Fruit fly (Drosophila melanogaster): Measurements from ENCODE around the gene CG11694.

Gene CG11694

DNA sequence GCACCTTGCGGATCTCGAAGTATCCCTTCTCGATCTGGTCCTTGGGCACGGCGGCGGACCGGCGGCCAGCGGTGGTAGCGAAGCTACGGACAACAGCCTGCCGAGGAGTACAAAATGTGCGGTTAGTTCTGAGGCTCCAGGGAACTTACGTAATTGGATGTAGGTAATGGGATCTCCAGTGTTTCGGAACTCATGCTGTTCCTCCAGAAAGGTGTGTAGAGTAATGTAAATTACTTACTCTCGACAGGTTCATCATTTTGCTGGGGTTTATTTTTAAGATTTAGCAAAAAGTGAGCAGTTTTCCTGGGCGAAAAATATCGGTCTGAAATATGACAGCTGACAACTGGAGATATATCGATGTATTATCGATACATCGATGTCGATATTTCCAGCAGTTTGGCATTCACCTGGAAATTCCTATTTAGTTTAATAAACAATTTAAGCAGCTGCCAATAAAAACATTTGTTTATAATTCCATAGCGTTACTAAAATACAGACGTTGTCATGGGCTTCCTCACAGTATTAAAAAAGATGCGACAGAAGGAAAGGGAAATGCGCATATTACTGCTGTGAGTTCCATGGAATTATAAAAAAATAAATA, 28.8 kb upstream of the CG11694 start, which contains the start of the genes COX7A and Arl2 (continued):
- TF ChIP-seq CG6854 (GFP tag; optimal IDR thresholded peaks at IDR 0.05) (no peak), Dip3 (GFP tag; optimal IDR thresholded peaks at IDR 0.05) (no peak), CG9932 (GFP tag; IDR thresholded peaks at IDR 0.05) (no peak), CG16863 (GFP tag; optimal IDR thresholded peaks at IDR 0.05) (no peak), cato (GFP tag; optimal IDR thresholded peaks at IDR 0.05; ENCODE audit: borderline replicate concordance) (no peak), vnd (GFP tag; IDR thresholded peaks at IDR 0.05; ENCODE audit: partially characterized antibody) (peak; percentile 92), Chrac-16 (GFP tag; optimal IDR thresholded peaks at IDR 0.05) (no peak), nmo (GFP tag; optimal IDR thresholded peaks at IDR 0.05) (peak; percentile 27), CG11696 (GFP tag; IDR thresholded peaks at IDR 0.05) (no peak), E2f1 (GFP tag; IDR thresholded peaks at IDR 0.05) (0 out of 2 replicates have a peak, but pooled peaks have one; percentile 17), YL-1 (GFP tag; optimal IDR thresholded peaks at IDR 0.05) (peak; percentile 96), exex (tag; optimal IDR thresholded peaks at IDR 0.05) (no peak), CG10267 (tag; optimal IDR thresholded peaks at IDR 0.05) (peak; percentile 22), CG9797 (GFP tag; optimal IDR thresholded peaks at IDR 0.05) (no peak), CG2116 (GFP tag; optimal IDR thresholded peaks at IDR 0.05) (peak; percentile 65), amos (GFP tag; IDR thresholded peaks at IDR 0.05; ENCODE audit: partially characterized antibody) (peak; percentile 96), ci (GFP tag; IDR thresholded peaks at IDR 0.05) (no peak), D (optimal IDR thresholded peaks at IDR 0.05) (no peak), D (GFP tag; optimal IDR thresholded peaks at IDR 0.05) (no peak), ftz-f1 (GFP tag; optimal IDR thresholded peaks at IDR 0.05) (no peak), CG12104 (GFP tag; optimal IDR thresholded peaks at IDR 0.05) (no peak), Dad (GFP tag; optimal IDR thresholded peaks at IDR 0.05) (no peak), CG14710 (tag; optimal IDR thresholded peaks at IDR 0.05) (peak; percentile 44), CHES-1-like (GFP tag; optimal IDR thresholded peaks at IDR 0.05) (no peak), HLHmδ (GFP tag; optimal IDR thresholded peaks at IDR 0.05) (no peak), sob (GFP tag; IDR thresholded peaks at IDR 0.05) (no peak), hkb (optimal IDR thresholded peaks at IDR 0.05) (no peak), hkb (GFP tag; IDR thresholded peaks at IDR 0.05) (no peak), CG6654 (GFP tag; optimal IDR thresholded peaks at IDR 0.05) (no peak), scrt (GFP tag; optimal IDR thresholded peaks at IDR 0.05) (no peak), CG34422 (GFP tag; IDR thresholded peaks at IDR 0.05) (no peak), btn (GFP tag; optimal IDR thresholded peaks at IDR 0.05) (no peak), CG42726 (GFP tag; IDR thresholded peaks at IDR 0.05; ENCODE audit: partially characterized antibody) (peak; percentile 87; the same call in 1 of the 2 replicates), CG18262 (tag; optimal IDR thresholded peaks at IDR 0.05) (no peak), fd102C (GFP tag; optimal IDR thresholded peaks at IDR 0.05) (no peak), wor (GFP tag; IDR thresholded peaks at IDR 0.05) (no peak), salm (tag; optimal IDR thresholded peaks at IDR 0.05) (no peak), CG4854 (GFP tag; optimal IDR thresholded peaks at IDR 0.05) (no peak), Myb (GFP tag; optimal IDR thresholded peaks at IDR 0.05) (peak; percentile 1), crp (GFP tag; optimal IDR thresholded peaks at IDR 0.05) (peak; percentile 34 to 83), Lpt (GFP tag; optimal IDR thresholded peaks at IDR 0.05) (no peak), Bgb (GFP tag; IDR thresholded peaks at IDR 0.05; ENCODE audit: partially characterized antibody) (peak; percentile 96), Gsc (GFP tag; IDR thresholded peaks at IDR 0.05) (no peak), B-H2 (GFP tag; optimal IDR thresholded peaks at IDR 0.05) (no peak), ewg (GFP tag; optimal IDR thresholded peaks at IDR 0.05) (no peak), Hey (tag; optimal IDR thresholded peaks at IDR 0.05) (no peak), h (optimal IDR thresholded peaks at IDR 0.05) (no peak), CG31388 (GFP tag; optimal IDR thresholded peaks at IDR 0.05) (no peak), CG9727 (GFP tag; optimal IDR thresholded peaks at IDR 0.05) (no peak), phol (tag; optimal IDR thresholded peaks at IDR 0.05) (peak; percentile 27), Sin3A (optimal IDR thresholded peaks at IDR 0.05) (peak; percentile 30), eyg (GFP tag; optimal IDR thresholded peaks at IDR 0.05) (no peak)

All from whole organism, embryonic.